Fruit fly (Drosophila melanogaster): ENCODE results near the gene CG7271.

Gene CG7271

dm6 chr3L:18605172-18605571 is 16.6 kb downstream of the CG7271 start, which contains the start of gene CG18233:
TSS of gene CG18233 (plus strand) at chr3L:18605472.
- TF ChIP-seq eyg (GFP tag; optimal IDR thresholded peaks at IDR 0.05) (no peak), rib (GFP tag; IDR thresholded peaks at IDR 0.05) (no peak), CG31224 (GFP tag; IDR thresholded peaks at IDR 0.05) (no peak), ttk (GFP tag; IDR thresholded peaks at IDR 0.05) (no peak)

DNA sequence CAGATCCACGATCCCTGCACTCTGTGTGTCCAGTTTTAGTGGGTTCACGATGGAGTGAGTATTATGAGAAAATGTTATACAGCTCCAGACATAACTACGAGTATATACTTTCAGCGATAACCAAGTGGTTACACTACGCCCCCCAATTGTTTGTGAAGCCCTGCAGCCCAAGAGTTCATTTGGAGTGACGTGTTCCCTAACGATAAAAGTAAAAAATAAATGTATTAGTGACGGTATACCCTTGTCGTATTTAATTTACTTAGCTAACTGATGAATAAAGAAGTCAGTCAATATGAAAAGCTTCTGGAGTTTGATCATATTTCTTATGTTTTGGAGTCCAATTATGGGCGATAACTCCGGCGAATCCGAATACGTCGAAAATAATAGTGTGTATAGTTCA is 18.6 kb downstream of the CG7271 start, which contains the start of gene CG18231:
Gene CG18231, plus strand, starts transcription at position 301 of the 400 bp plus-strand sequence.
- no peak for TF ChIP-seq CG2712 (tag; optimal IDR thresholded peaks at IDR 0.05)
- no peak for TF ChIP-seq CG3163 (GFP tag; optimal IDR thresholded peaks at IDR 0.05)
- no peak for TF ChIP-seq gem (tag; optimal IDR thresholded peaks at IDR 0.05)
- TF ChIP-seq Xrp1 (GFP tag; IDR thresholded peaks at IDR 0.05), result no peak
- no peak for TF ChIP-seq CG7928 (GFP tag; optimal IDR thresholded peaks at IDR 0.05)
- TF ChIP-seq CG15479 (GFP tag; optimal IDR thresholded peaks at IDR 0.05), result no peak
- no peak for TF ChIP-seq ken (GFP tag; IDR thresholded peaks at IDR 0.05)
- TF ChIP-seq Taf1 (GFP tag; IDR thresholded peaks at IDR 0.05), result no peak
- TF ChIP-seq CkIIα-i1 (GFP tag; IDR thresholded peaks at IDR 0.05), result no peak
- no peak for TF ChIP-seq CG6654 (GFP tag; optimal IDR thresholded peaks at IDR 0.05)
- TF ChIP-seq Asciz (GFP tag; optimal IDR thresholded peaks at IDR 0.05), result no peak
- TF ChIP-seq run (tag; optimal IDR thresholded peaks at IDR 0.05), result no peak
- TF ChIP-seq CrebB (tag; optimal IDR thresholded peaks at IDR 0.05), result no peak
- TF ChIP-seq pnt (GFP tag; optimal IDR thresholded peaks at IDR 0.05), result no peak

DNA sequence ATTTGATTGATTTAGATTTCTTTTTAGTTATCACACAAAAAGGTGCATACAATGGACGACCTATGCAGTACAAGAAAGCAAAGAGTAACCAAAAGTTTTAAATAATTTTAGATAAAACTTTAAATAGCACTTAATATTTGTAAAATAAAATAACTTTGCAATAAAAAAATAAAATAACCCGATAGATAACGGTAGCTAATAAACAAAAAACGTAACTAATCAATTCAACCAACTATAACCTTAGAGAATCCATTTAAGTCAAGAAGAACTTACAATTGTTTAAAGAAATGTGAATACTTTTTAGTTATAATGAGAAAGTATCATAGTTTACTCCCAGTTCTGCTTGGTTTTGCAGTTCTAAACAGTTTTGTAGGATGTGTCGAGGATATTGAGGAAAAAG is 20.8 kb downstream of the CG7271 start, which contains the start of gene CG32201:
Gene CG32201, plus strand, starts transcription at position 301 of the 400 bp plus-strand sequence.
- TF ChIP-seq en (GFP tag; optimal IDR thresholded peaks at IDR 0.05) (no peak), toy (GFP tag; IDR thresholded peaks at IDR 0.05) (no peak), emc (GFP tag; optimal IDR thresholded peaks at IDR 0.05) (no peak)

dm6 chr3L:18611600-18611999 is 23.0 kb downstream of the CG7271 start, which contains the start of gene CG32199:
TSS of gene CG32199 (plus strand) at chr3L:18611900.
- TF ChIP-seq CG11723 (GFP tag; optimal IDR thresholded peaks at IDR 0.05) (no peak), p53 (GFP tag; optimal IDR thresholded peaks at IDR 0.05) (no peak), Spps (tag; optimal IDR thresholded peaks at IDR 0.05) (no peak), Gug (GFP tag; IDR thresholded peaks at IDR 0.05) (no peak), Ravus (GFP tag; IDR thresholded peaks at IDR 0.05) (no peak), pros (GFP tag; optimal IDR thresholded peaks at IDR 0.05) (no peak), CG11398 (GFP tag; optimal IDR thresholded peaks at IDR 0.05) (no peak), chm (GFP tag; IDR thresholded peaks at IDR 0.05) (no peak), bab2 (GFP tag; optimal IDR thresholded peaks at IDR 0.05) (no peak), h (optimal IDR thresholded peaks at IDR 0.05) (no peak), dm (GFP tag; optimal IDR thresholded peaks at IDR 0.05) (no peak), mirr (GFP tag; optimal IDR thresholded peaks at IDR 0.05) (no peak)

- no peak for TF ChIP-seq Dad (GFP tag; optimal IDR thresholded peaks at IDR 0.05)
- no peak for TF ChIP-seq B-H2 (GFP tag; optimal IDR thresholded peaks at IDR 0.05)
- TF ChIP-seq run (tag; optimal IDR thresholded peaks at IDR 0.05), result no peak
- TF ChIP-seq CG10321 (GFP tag; IDR thresholded peaks at IDR 0.05), result peak; percentile 97
- no peak for TF ChIP-seq CG9876 (GFP tag; optimal IDR thresholded peaks at IDR 0.05)
- peak; percentile 92 for TF ChIP-seq CG42726 (GFP tag; IDR thresholded peaks at IDR 0.05; ENCODE audit: partially characterized antibody)
- peak; percentile 90 for TF ChIP-seq Bgb (GFP tag; IDR thresholded peaks at IDR 0.05; ENCODE audit: partially characterized antibody)
- TF ChIP-seq nom (GFP tag; optimal IDR thresholded peaks at IDR 0.05), result no peak
- peak; percentile 58 for TF ChIP-seq CG8290 (GFP tag; optimal IDR thresholded peaks at IDR 0.05)
- no peak for TF ChIP-seq CG8290 (tag; optimal IDR thresholded peaks at IDR 0.05)
- TF ChIP-seq CG31224 (GFP tag; IDR thresholded peaks at IDR 0.05), result no peak
- no peak for TF ChIP-seq CG7556 (GFP tag; optimal IDR thresholded peaks at IDR 0.05)
- TF ChIP-seq Fer1 (GFP tag; optimal IDR thresholded peaks at IDR 0.05), result no peak
- no peak for TF ChIP-seq bab2 (GFP tag; optimal IDR thresholded peaks at IDR 0.05)
- no peak for TF ChIP-seq CG15479 (GFP tag; optimal IDR thresholded peaks at IDR 0.05)
- TF ChIP-seq scrt (GFP tag; optimal IDR thresholded peaks at IDR 0.05), result no peak
- TF ChIP-seq Dek (tag; optimal IDR thresholded peaks at IDR 0.05), result no peak
These were observed 29.5 kb downstream of the CG7271 start, which contains the start of the genes CG13380 and CG4174 for dm6 chr3L:18617893-18618577. TSS of gene CG13380 (minus strand) at chr3L:18617943. TSS of gene CG4174 (minus strand) at chr3L:18617943.
